1 fruit fly cellular context compared by ENCODE assay signal in the genomic region with DNA sequence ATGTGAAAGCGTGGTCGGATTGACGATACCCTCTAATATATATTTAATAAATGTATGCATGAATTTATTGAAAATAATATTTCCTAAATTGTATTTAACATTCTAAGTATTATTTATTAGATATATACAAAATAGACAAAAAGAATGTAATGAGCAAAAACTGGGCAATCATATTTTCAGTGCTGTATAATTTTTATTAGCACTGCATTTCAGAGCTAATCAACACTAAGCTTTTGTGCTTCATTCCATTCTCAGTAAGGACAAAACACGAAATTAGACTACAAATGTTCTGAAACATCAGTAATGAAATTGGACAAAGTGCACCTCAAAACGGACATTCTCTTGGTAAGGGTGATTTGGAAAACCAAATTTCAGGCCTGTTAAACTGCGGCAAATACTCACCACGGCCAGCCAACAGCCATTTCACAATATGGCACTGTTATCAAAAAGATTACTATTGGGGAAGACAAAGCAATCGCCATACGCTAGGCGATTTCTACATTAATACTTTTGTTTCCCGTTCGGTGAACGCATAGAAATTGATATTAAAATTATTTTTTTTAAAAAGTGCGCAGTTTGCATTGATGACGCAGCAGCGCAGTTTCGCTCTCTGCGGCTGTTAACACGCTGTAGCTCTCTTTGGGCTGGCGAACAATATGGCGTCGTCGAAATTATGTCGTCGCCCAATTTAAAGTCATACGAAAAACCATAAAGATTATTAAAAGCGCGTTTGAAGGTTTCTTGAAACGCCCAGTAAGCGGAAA.
TF ChIP-seq lines count a peak whose summit lies in the region.

No protein-coding gene starts in this region.

TF ChIP-seq in whole organism, embryonic, 481 proteins besides CTCF, POLR2A, EP300 and RAD21 (continued from another document and continues in another):
- peak; percentile 95 for TF ChIP-seq Ets65A (GFP tag; lab: Kevin White, UChicago)
- TF ChIP-seq wor (GFP tag; IDR thresholded peaks at IDR 0.05; lab: Robert Waterston, UW) = peak; percentile 65
- peak; percentile 86 for TF ChIP-seq stc (GFP tag; IDR thresholded peaks at IDR 0.05; lab: Robert Waterston, UW)
- TF ChIP-seq tin (GFP tag; optimal IDR thresholded peaks at IDR 0.05; lab: Kevin White, UChicago) = peak; percentile 84
- no peak for TF ChIP-seq Mes4 (GFP tag; optimal IDR thresholded peaks at IDR 0.05; lab: Kevin White, UChicago)
- peak; percentile 94 for TF ChIP-seq CG13775 (GFP tag; optimal IDR thresholded peaks at IDR 0.05; lab: Kevin White, UChicago)
- peak; percentile 39; the same call in 1 of the 2 replicates for TF ChIP-seq CG4730 (GFP tag; IDR thresholded peaks at IDR 0.05; lab: Robert Waterston, UW)
- no peak for TF ChIP-seq hbn (GFP tag; IDR thresholded peaks at IDR 0.05; lab: Robert Waterston, UW; ENCODE audit: partially characterized antibody)
- TF ChIP-seq Sry-β (GFP tag; optimal IDR thresholded peaks at IDR 0.05; lab: Kevin White, UChicago) = peak; percentile 10
- TF ChIP-seq sisA (GFP tag; IDR thresholded peaks at IDR 0.05; lab: Robert Waterston, UW) = peak; percentile 77
- peak; percentile 54 for TF ChIP-seq ERR (GFP tag; optimal IDR thresholded peaks at IDR 0.05; lab: Kevin White, UChicago)
- TF ChIP-seq CG10543 (GFP tag; optimal IDR thresholded peaks at IDR 0.05; lab: Kevin White, UChicago) = peak; percentile 84
- TF ChIP-seq Dip3 (GFP tag; optimal IDR thresholded peaks at IDR 0.05; lab: Kevin White, UChicago) = peak; percentile 59
- peak; percentile 94 for TF ChIP-seq Sox100B (GFP tag; optimal IDR thresholded peaks at IDR 0.05; lab: Kevin White, UChicago)
- peak; percentile 84 for TF ChIP-seq CG33557 (GFP tag; optimal IDR thresholded peaks at IDR 0.05; lab: Kevin White, UChicago)
- TF ChIP-seq gem (tag; optimal IDR thresholded peaks at IDR 0.05; lab: Kevin White, UChicago) = peak; percentile 95
- no peak for TF ChIP-seq CG13287 (GFP tag; IDR thresholded peaks at IDR 0.05; lab: Robert Waterston, UW; ENCODE audit: partially characterized antibody)
- TF ChIP-seq CG17612 (GFP tag; IDR thresholded peaks at IDR 0.05; lab: Robert Waterston, UW) = peak; percentile 67
- no peak for TF ChIP-seq CG12236 (GFP tag; optimal IDR thresholded peaks at IDR 0.05; lab: Kevin White, UChicago)
- TF ChIP-seq Hmr (GFP tag; optimal IDR thresholded peaks at IDR 0.05; lab: Kevin White, UChicago) = peak; percentile 94
- TF ChIP-seq da (GFP tag; optimal IDR thresholded peaks at IDR 0.05; lab: Kevin White, UChicago) = peak; percentile 49
- peak; percentile 72 for TF ChIP-seq CG30020 (tag; optimal IDR thresholded peaks at IDR 0.05; lab: Kevin White, UChicago)
- TF ChIP-seq lmd (GFP tag; IDR thresholded peaks at IDR 0.05; lab: Robert Waterston, UW) = peak; percentile 89
- TF ChIP-seq ewg (GFP tag; optimal IDR thresholded peaks at IDR 0.05; lab: Kevin White, UChicago) = peak; percentile 83
- peak; percentile 72 for TF ChIP-seq pnt (GFP tag; optimal IDR thresholded peaks at IDR 0.05; lab: Kevin White, UChicago)
- TF ChIP-seq vvl (GFP tag; IDR thresholded peaks at IDR 0.05; lab: Robert Waterston, UW) = peak; percentile 86
- peak; percentile 83 for TF ChIP-seq twi (tag; optimal IDR thresholded peaks at IDR 0.05; lab: Kevin White, UChicago)
- peak; percentile 83 for TF ChIP-seq CG6765 (GFP tag; optimal IDR thresholded peaks at IDR 0.05; lab: Kevin White, UChicago)
- peak; percentile 89 for TF ChIP-seq dmrt11E (tag; optimal IDR thresholded peaks at IDR 0.05; lab: Kevin White, UChicago)
- no peak for TF ChIP-seq sima (GFP tag; optimal IDR thresholded peaks at IDR 0.05; lab: Kevin White, UChicago)
- peak; percentile 82 for TF ChIP-seq CG12155 (GFP tag; optimal IDR thresholded peaks at IDR 0.05; lab: Kevin White, UChicago)
- peak in 1 of 3 experiments; percentile 89 for TF ChIP-seq lola (GFP tag; optimal IDR thresholded peaks at IDR 0.05; lab: Kevin White, UChicago)
- peak; percentile 78 for TF ChIP-seq CG2875 (GFP tag; optimal IDR thresholded peaks at IDR 0.05; lab: Kevin White, UChicago)
- TF ChIP-seq mld (GFP tag; IDR thresholded peaks at IDR 0.05; lab: Robert Waterston, UW; ENCODE audit: partially characterized antibody) = no peak
- no peak for TF ChIP-seq sna (GFP tag; IDR thresholded peaks at IDR 0.05; lab: Robert Waterston, UW; ENCODE audit: partially characterized antibody)
- peak; percentile 60 for TF ChIP-seq psq (GFP tag; optimal IDR thresholded peaks at IDR 0.05; lab: Kevin White, UChicago)
- no peak for TF ChIP-seq usp (GFP tag; optimal IDR thresholded peaks at IDR 0.05; lab: Kevin White, UChicago)
- peak; percentile 77 for TF ChIP-seq CG14667 (GFP tag; IDR thresholded peaks at IDR 0.05; lab: Robert Waterston, UW)
- TF ChIP-seq CG30403 (GFP tag; optimal IDR thresholded peaks at IDR 0.05; lab: Kevin White, UChicago) = peak; percentile 93
- peak; percentile 80 for TF ChIP-seq CG34422 (GFP tag; IDR thresholded peaks at IDR 0.05; lab: Robert Waterston, UW)
- TF ChIP-seq Atf6 (GFP tag; IDR thresholded peaks at IDR 0.05; lab: Robert Waterston, UW) = peak; percentile 82
- TF ChIP-seq B-H1 (GFP tag; IDR thresholded peaks at IDR 0.05; lab: Robert Waterston, UW) = peak; percentile 55; the same call in 2 of the 3 replicates
- peak in 1 of 2 experiments; percentile 8 for TF ChIP-seq tll (GFP tag; optimal IDR thresholded peaks at IDR 0.05; lab: Kevin White, UChicago)
- peak; percentile 91 for TF ChIP-seq CG18599 (GFP tag; optimal IDR thresholded peaks at IDR 0.05; lab: Kevin White, UChicago)
- TF ChIP-seq CG2116 (GFP tag; optimal IDR thresholded peaks at IDR 0.05; lab: Kevin White, UChicago) = peak; percentile 20
- peak; percentile 91 for TF ChIP-seq dmrt99B (tag; optimal IDR thresholded peaks at IDR 0.05; lab: Kevin White, UChicago)
- TF ChIP-seq corto (GFP tag; optimal IDR thresholded peaks at IDR 0.05; lab: Kevin White, UChicago) = peak; percentile 29
- TF ChIP-seq nerfin-1 (tag; optimal IDR thresholded peaks at IDR 0.05; lab: Kevin White, UChicago) = peak; percentile 83
- TF ChIP-seq Dp (GFP tag; optimal IDR thresholded peaks at IDR 0.05; lab: Kevin White, UChicago) = no peak
- TF ChIP-seq pzg (GFP tag; optimal IDR thresholded peaks at IDR 0.05; lab: Kevin White, UChicago) = peak; percentile 13
- TF ChIP-seq disco-r (GFP tag; optimal IDR thresholded peaks at IDR 0.05; lab: Kevin White, UChicago) = peak; percentile 19
- peak; percentile 64 for TF ChIP-seq onecut (GFP tag; IDR thresholded peaks at IDR 0.05; lab: Robert Waterston, UW)
- no peak for TF ChIP-seq cad (GFP tag; optimal IDR thresholded peaks at IDR 0.05; lab: Kevin White, UChicago)
- TF ChIP-seq Doc2 (GFP tag; IDR thresholded peaks at IDR 0.05; lab: Robert Waterston, UW) = no peak; the same call in 1 of the 2 replicates
- TF ChIP-seq MBD-R2 (GFP tag; IDR thresholded peaks at IDR 0.05; lab: Robert Waterston, UW) = peak; percentile 26; the same call in 1 of the 2 replicates
- peak; percentile 91 for TF ChIP-seq CG17359 (tag; optimal IDR thresholded peaks at IDR 0.05; lab: Kevin White, UChicago)
- peak; percentile 49 for TF ChIP-seq Ravus (GFP tag; IDR thresholded peaks at IDR 0.05; lab: Robert Waterston, UW)
- peak; percentile 87 for TF ChIP-seq CG2120 (GFP tag; optimal IDR thresholded peaks at IDR 0.05; lab: Kevin White, UChicago)
- TF ChIP-seq chm (GFP tag; IDR thresholded peaks at IDR 0.05; lab: Robert Waterston, UW) = peak; percentile 89
- TF ChIP-seq cato (GFP tag; optimal IDR thresholded peaks at IDR 0.05; lab: Kevin White, UChicago; ENCODE audit: borderline replicate concordance) = peak; percentile 64
- peak; percentile 40; the same call in 1 of the 2 replicates for TF ChIP-seq CG8765 (GFP tag; IDR thresholded peaks at IDR 0.05; lab: Robert Waterston, UW)
- peak; percentile 64; the same call in 2 of the 3 replicates for TF ChIP-seq ase (GFP tag; IDR thresholded peaks at IDR 0.05; lab: Robert Waterston, UW)
- TF ChIP-seq CG9817 (tag; optimal IDR thresholded peaks at IDR 0.05; lab: Kevin White, UChicago) = peak; percentile 84
- TF ChIP-seq CG8478 (optimal IDR thresholded peaks at IDR 0.05; lab: Kevin White, UChicago) = no peak
- TF ChIP-seq MTF-1 (GFP tag; optimal IDR thresholded peaks at IDR 0.05; lab: Kevin White, UChicago; ENCODE audit: borderline replicate concordance) = peak; percentile 53
- peak; percentile 81 for TF ChIP-seq zen (tag; optimal IDR thresholded peaks at IDR 0.05; lab: Kevin White, UChicago)
- TF ChIP-seq wek (GFP tag; optimal IDR thresholded peaks at IDR 0.05; lab: Kevin White, UChicago) = peak; percentile 45
- TF ChIP-seq gfzf (GFP tag; optimal IDR thresholded peaks at IDR 0.05; lab: Kevin White, UChicago) = no peak
- TF ChIP-seq pb (GFP tag; optimal IDR thresholded peaks at IDR 0.05; lab: Kevin White, UChicago) = no peak
- TF ChIP-seq Taf1 (GFP tag; IDR thresholded peaks at IDR 0.05; lab: Robert Waterston, UW) = peak; percentile 66
- no peak for TF ChIP-seq HLH4C (GFP tag; IDR thresholded peaks at IDR 0.05; lab: Robert Waterston, UW; ENCODE audit: partially characterized antibody)
- peak; percentile 74 for TF ChIP-seq seq (GFP tag; IDR thresholded peaks at IDR 0.05; lab: Robert Waterston, UW)
- peak; percentile 93 for TF ChIP-seq CG7839 (tag; optimal IDR thresholded peaks at IDR 0.05; lab: Kevin White, UChicago)
- peak; percentile 65; the same call in 1 of the 2 replicates for TF ChIP-seq peb (GFP tag; IDR thresholded peaks at IDR 0.05; lab: Robert Waterston, UW)
- no peak for TF ChIP-seq NC2α (GFP tag; optimal IDR thresholded peaks at IDR 0.05; lab: Kevin White, UChicago)
- peak; percentile 63 for TF ChIP-seq wdn (GFP tag; IDR thresholded peaks at IDR 0.05; lab: Robert Waterston, UW)
- no peak for TF ChIP-seq hkb (optimal IDR thresholded peaks at IDR 0.05; lab: Kevin White, UChicago)
- peak; percentile 79 for TF ChIP-seq hkb (GFP tag; IDR thresholded peaks at IDR 0.05; lab: Robert Waterston, UW)
- peak; percentile 95 for TF ChIP-seq CG18262 (tag; optimal IDR thresholded peaks at IDR 0.05; lab: Kevin White, UChicago)
- TF ChIP-seq Antp (GFP tag; optimal IDR thresholded peaks at IDR 0.05; lab: Kevin White, UChicago) = peak; percentile 74
- no peak; the same call in 1 of the 2 replicates for TF ChIP-seq dimm (GFP tag; IDR thresholded peaks at IDR 0.05; lab: Robert Waterston, UW)
- no peak for TF ChIP-seq btn (GFP tag; optimal IDR thresholded peaks at IDR 0.05; lab: Kevin White, UChicago)
- TF ChIP-seq scrt (GFP tag; optimal IDR thresholded peaks at IDR 0.05; lab: Kevin White, UChicago) = peak; percentile 86
- peak; percentile 74 for TF ChIP-seq esg (GFP tag; conservative IDR thresholded peaks at IDR 0.05; lab: Robert Waterston, UW)
- TF ChIP-seq ab (GFP tag; optimal IDR thresholded peaks at IDR 0.05; lab: Kevin White, UChicago) = peak; percentile 38
- peak; percentile 72 for TF ChIP-seq klu (GFP tag; IDR thresholded peaks at IDR 0.05; lab: Robert Waterston, UW)
- peak; percentile 87 for TF ChIP-seq Chrac-16 (GFP tag; optimal IDR thresholded peaks at IDR 0.05; lab: Kevin White, UChicago)
- TF ChIP-seq eve (GFP tag; optimal IDR thresholded peaks at IDR 0.05; lab: Kevin White, UChicago) = peak in 1 of 2 experiments; percentile 93
- TF ChIP-seq Oli (tag; optimal IDR thresholded peaks at IDR 0.05; lab: Kevin White, UChicago) = peak; percentile 92
- peak; percentile 60 for TF ChIP-seq CG17568 (GFP tag; optimal IDR thresholded peaks at IDR 0.05; lab: Kevin White, UChicago)
- TF ChIP-seq Dip2 (GFP tag; IDR thresholded peaks at IDR 0.05; lab: Robert Waterston, UW) = no peak
- TF ChIP-seq CG12219 (GFP tag; optimal IDR thresholded peaks at IDR 0.05; lab: Kevin White, UChicago) = peak; percentile 74
- no peak for TF ChIP-seq br (optimal IDR thresholded peaks at IDR 0.05; lab: Kevin White, UChicago)
- peak; percentile 81 for TF ChIP-seq CG14441 (GFP tag; IDR thresholded peaks at IDR 0.05; lab: Robert Waterston, UW)
- peak; percentile 23 for TF ChIP-seq eyg (GFP tag; optimal IDR thresholded peaks at IDR 0.05; lab: Kevin White, UChicago)
- peak; percentile 69 for TF ChIP-seq Drgx (GFP tag; IDR thresholded peaks at IDR 0.05; lab: Robert Waterston, UW)
- no peak for TF ChIP-seq NK7.1 (GFP tag; optimal IDR thresholded peaks at IDR 0.05; lab: Kevin White, UChicago)
- peak; percentile 76 for TF ChIP-seq CG8281 (tag; optimal IDR thresholded peaks at IDR 0.05; lab: Kevin White, UChicago)
- TF ChIP-seq CG10959 (GFP tag; IDR thresholded peaks at IDR 0.05; lab: Robert Waterston, UW) = peak; percentile 65; the same call in 1 of the 2 replicates
- TF ChIP-seq CG12299 (tag; optimal IDR thresholded peaks at IDR 0.05; lab: Kevin White, UChicago) = peak; percentile 77
- TF ChIP-seq E2f1 (GFP tag; IDR thresholded peaks at IDR 0.05; lab: Robert Waterston, UW) = peak; percentile 75
- TF ChIP-seq Aef1 (GFP tag; IDR thresholded peaks at IDR 0.05; lab: Robert Waterston, UW) = peak; percentile 80
- peak; percentile 88 for TF ChIP-seq gcm (GFP tag; optimal IDR thresholded peaks at IDR 0.05; lab: Kevin White, UChicago)
- peak; percentile 93 for TF ChIP-seq CG7556 (GFP tag; optimal IDR thresholded peaks at IDR 0.05; lab: Kevin White, UChicago)
- TF ChIP-seq CG11723 (GFP tag; optimal IDR thresholded peaks at IDR 0.05; lab: Kevin White, UChicago) = peak; percentile 80
- TF ChIP-seq so (GFP tag; IDR thresholded peaks at IDR 0.05; lab: Robert Waterston, UW) = peak; percentile 57; the same call in 1 of the 3 replicates
- peak; percentile 49 for TF ChIP-seq bab2 (GFP tag; optimal IDR thresholded peaks at IDR 0.05; lab: Kevin White, UChicago)
- TF ChIP-seq mam (GFP tag; optimal IDR thresholded peaks at IDR 0.05; lab: Kevin White, UChicago) = peak; percentile 86
- peak; percentile 69 for TF ChIP-seq slou (GFP tag; optimal IDR thresholded peaks at IDR 0.05; lab: Kevin White, UChicago)
- peak in 1 of 2 experiments; percentile 37 for TF ChIP-seq crp (GFP tag; optimal IDR thresholded peaks at IDR 0.05; lab: Kevin White, UChicago)
- TF ChIP-seq zen2 (GFP tag; IDR thresholded peaks at IDR 0.05; lab: Robert Waterston, UW; ENCODE audit: partially characterized antibody) = no peak
- TF ChIP-seq CG15479 (GFP tag; optimal IDR thresholded peaks at IDR 0.05; lab: Kevin White, UChicago) = peak; percentile 21
- peak; percentile 31 for TF ChIP-seq CG4617 (GFP tag; optimal IDR thresholded peaks at IDR 0.05; lab: Kevin White, UChicago; ENCODE audit: borderline replicate concordance)
- TF ChIP-seq unpg (GFP tag; optimal IDR thresholded peaks at IDR 0.05; lab: Kevin White, UChicago) = peak; percentile 85
- no peak for TF ChIP-seq sim (GFP tag; IDR thresholded peaks at IDR 0.05; lab: Robert Waterston, UW)
- TF ChIP-seq CG11696 (GFP tag; IDR thresholded peaks at IDR 0.05; lab: Robert Waterston, UW) = 0 out of 2 replicates have a peak, but pooled peaks have one; percentile 26
- peak; percentile 12 for TF ChIP-seq ash1 (GFP tag; optimal IDR thresholded peaks at IDR 0.05; lab: Kevin White, UChicago)
- TF ChIP-seq CG17829 (tag; optimal IDR thresholded peaks at IDR 0.05; lab: Kevin White, UChicago) = peak; percentile 93
- TF ChIP-seq CoRest (tag; optimal IDR thresholded peaks at IDR 0.05; lab: Kevin White, UChicago) = peak; percentile 96
- TF ChIP-seq fd64A (GFP tag; optimal IDR thresholded peaks at IDR 0.05; lab: Kevin White, UChicago) = peak; percentile 43
